Fruit fly (Drosophila melanogaster): ENCODE data around the gene S-Lap1.

Gene S-Lap1

dm6 chr3L:8651876-8652571, 35.0 kb downstream of the S-Lap1 start (continued):
- TF ChIP-seq schlank (tag; optimal IDR thresholded peaks at IDR 0.05) (no peak), cg (GFP tag; optimal IDR thresholded peaks at IDR 0.05) (no peak), chinmo (GFP tag; IDR thresholded peaks at IDR 0.05; ENCODE audit: partially characterized antibody) (peak; percentile 77; the same call in 1 of the 4 replicates), CG16813 (GFP tag; IDR thresholded peaks at IDR 0.05; ENCODE audit: partially characterized antibody) (no peak), CG3847 (GFP tag; IDR thresholded peaks at IDR 0.05) (0 out of 2 replicates have a peak, but pooled peaks have one; percentile 17), Nf-YB (GFP tag; optimal IDR thresholded peaks at IDR 0.05) (no peak), CG3407 (GFP tag; optimal IDR thresholded peaks at IDR 0.05) (no peak), zen (tag; optimal IDR thresholded peaks at IDR 0.05) (peak; percentile 32), Ada2b (GFP tag; IDR thresholded peaks at IDR 0.05) (no peak), HmgZ (tag; optimal IDR thresholded peaks at IDR 0.05) (peak; percentile 1), Oli (tag; optimal IDR thresholded peaks at IDR 0.05) (no peak), Sry-δ (GFP tag; optimal IDR thresholded peaks at IDR 0.05) (no peak), CG13123 (GFP tag; optimal IDR thresholded peaks at IDR 0.05) (no peak), CG10654 (GFP tag; optimal IDR thresholded peaks at IDR 0.05) (no peak), sens (GFP tag) (peak; percentile 23), Sox102F (GFP tag; optimal IDR thresholded peaks at IDR 0.05) (no peak), sr (GFP tag; IDR thresholded peaks at IDR 0.05) (no peak), CG11093 (GFP tag; IDR thresholded peaks at IDR 0.05) (no peak), CG3838 (GFP tag; optimal IDR thresholded peaks at IDR 0.05) (no peak), cas (GFP tag; IDR thresholded peaks at IDR 0.05) (no peak), Bgb (GFP tag; IDR thresholded peaks at IDR 0.05; ENCODE audit: partially characterized antibody) (peak; percentile 64; the same call in 1 of the 2 replicates), CG9727 (GFP tag; optimal IDR thresholded peaks at IDR 0.05) (no peak), tna (GFP tag; IDR thresholded peaks at IDR 0.05; ENCODE audit: partially characterized antibody) (no peak), CG32532 (GFP tag; IDR thresholded peaks at IDR 0.05) (peak; percentile 51; the same call in 1 of the 2 replicates), hkb (optimal IDR thresholded peaks at IDR 0.05) (no peak), hkb (GFP tag; IDR thresholded peaks at IDR 0.05) (no peak), CG30403 (GFP tag; optimal IDR thresholded peaks at IDR 0.05) (no peak), CG14965 (GFP tag; optimal IDR thresholded peaks at IDR 0.05; ENCODE audit: borderline replicate concordance) (no peak), usp (GFP tag; optimal IDR thresholded peaks at IDR 0.05) (no peak), Rfx (GFP tag; IDR thresholded peaks at IDR 0.05) (no peak; the same call in 1 of the 2 replicates), h (optimal IDR thresholded peaks at IDR 0.05) (no peak), Antp (GFP tag; optimal IDR thresholded peaks at IDR 0.05) (no peak), amos (GFP tag; IDR thresholded peaks at IDR 0.05; ENCODE audit: partially characterized antibody) (peak; percentile 65), PHDP (tag; optimal IDR thresholded peaks at IDR 0.05) (no peak), dpn (GFP tag; optimal IDR thresholded peaks at IDR 0.05) (no peak), CG2875 (GFP tag; optimal IDR thresholded peaks at IDR 0.05) (no peak), bbx (GFP tag; IDR thresholded peaks at IDR 0.05; ENCODE audit: partially characterized antibody) (peak; percentile 30; the same call in 1 of the 2 replicates), dmrt99B (tag; optimal IDR thresholded peaks at IDR 0.05) (no peak), Med (GFP tag) (peak; percentile 18), CG2678 (tag; optimal IDR thresholded peaks at IDR 0.05) (no peak), Doc2 (GFP tag; IDR thresholded peaks at IDR 0.05) (no peak), Dip3 (GFP tag; optimal IDR thresholded peaks at IDR 0.05) (no peak), Drgx (GFP tag; IDR thresholded peaks at IDR 0.05) (no peak), CG12659 (GFP tag; optimal IDR thresholded peaks at IDR 0.05) (no peak), fu2 (GFP tag; optimal IDR thresholded peaks at IDR 0.05) (no peak), Abd-B (GFP tag; optimal IDR thresholded peaks at IDR 0.05) (peak; percentile 41), gce (GFP tag; IDR thresholded peaks at IDR 0.05) (no peak), Opbp (GFP tag; IDR thresholded peaks at IDR 0.05; ENCODE audit: partially characterized antibody) (peak; percentile 60; the same call in 1 of the 3 replicates), yki (optimal IDR thresholded peaks at IDR 0.05) (no peak), Lhr (GFP tag; optimal IDR thresholded peaks at IDR 0.05) (peak; percentile 42)

Measured in whole organism, embryonic.